Fruit fly (Drosophila melanogaster) whole organism, embryonic: Measurements from ENCODE around the gene CG4783.

Experiments used
- Elba2 ChIP-seq: fragments of 200-800 bp; sonication (Bioruptor generic); optimal IDR thresholded peaks from 3 replicates; lab custom pipeline; 2016; ENCODE audit warnings: missing biosample characterization, missing genetic modification characterization
- chn ChIP-seq: fragments of 200-800 bp; sonication (Bioruptor generic); optimal IDR thresholded peaks from 2 replicates; lab custom pipeline; 2016; ENCODE audit warnings: missing biosample characterization, missing genetic modification characterization
- jing ChIP-seq: fragments of 200-800 bp; sonication (Bioruptor generic); optimal IDR thresholded peaks from 2 replicates; lab custom pipeline; 2018; ENCODE audit warnings: missing biosample characterization, mild to moderate bottlenecking, missing genetic modification characterization
- klu ChIP-seq: fragments of 200-800 bp; sonication (Bioruptor generic); IDR thresholded peaks from 2 replicates; pipeline ENCODE4 v1.3.6; 2022; ENCODE audit warnings: missing biosample characterization, missing genetic modification characterization
- otp ChIP-seq: fragments of 200-800 bp; sonication (Bioruptor generic); IDR thresholded peaks from 3 replicates; pipeline ENCODE4, ENCODE4 v1.3.6; 2022; ENCODE audit warnings: missing biosample characterization, missing genetic modification characterization

DNA sequence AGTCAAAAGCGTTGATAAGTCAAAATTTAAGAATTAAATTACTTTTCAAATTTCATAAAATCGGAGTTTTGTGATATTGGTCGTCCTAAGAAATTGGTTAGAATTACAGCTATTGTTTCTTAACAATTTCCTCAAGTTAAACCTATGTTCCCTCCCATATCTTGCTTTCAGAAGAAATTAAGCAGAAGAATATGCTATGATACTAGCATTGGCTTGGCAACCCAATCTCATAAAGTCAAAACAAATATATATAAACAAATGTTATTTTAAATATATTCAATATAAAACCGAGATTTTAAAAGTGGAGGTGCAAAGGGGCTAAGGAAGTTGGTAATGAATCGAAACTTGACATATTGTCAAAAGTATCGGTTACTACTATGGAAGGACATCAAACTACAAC, 24.4 kb downstream of the CG4783 start, which contains the start of gene CG31213:
- no peak for TF ChIP-seq chn (GFP tag; lab: Kevin White, UChicago)
- no peak for TF ChIP-seq jing (GFP tag; lab: Kevin White, UChicago)
- no peak for TF ChIP-seq klu (GFP tag; lab: Robert Waterston, UW)
- TF ChIP-seq otp, result no peak
- TF ChIP-seq Elba2 (GFP tag; lab: Kevin White, UChicago), result no peak
